Fruit fly (Drosophila melanogaster) S2 (cell line): ENCODE data around the gene Polr1H.

Source experiments
- CG8478 ChIP-seq: fragments of >200 bp; optimal IDR thresholded peaks from 2 replicates; lab custom pipeline; 2018
- CTCF ChIP-seq, 2 experiments: fragments of >200 bp; optimal IDR thresholded peaks; 2 replicates each; lab custom pipeline; 2018

dm6 chr3R:21745887-21746286 lies 31.8 kb downstream of the Polr1H start:
- no peak for TF ChIP-seq CG8478 (lab: Kevin White, UChicago)
- no peak for TF ChIP-seq CTCF (optimal IDR thresholded peaks at IDR 0.05; lab: Kevin White, UChicago)
